Fruit fly (Drosophila melanogaster): ENCODE measurements around the gene CG31528.

The CG31528 gene

DNA sequence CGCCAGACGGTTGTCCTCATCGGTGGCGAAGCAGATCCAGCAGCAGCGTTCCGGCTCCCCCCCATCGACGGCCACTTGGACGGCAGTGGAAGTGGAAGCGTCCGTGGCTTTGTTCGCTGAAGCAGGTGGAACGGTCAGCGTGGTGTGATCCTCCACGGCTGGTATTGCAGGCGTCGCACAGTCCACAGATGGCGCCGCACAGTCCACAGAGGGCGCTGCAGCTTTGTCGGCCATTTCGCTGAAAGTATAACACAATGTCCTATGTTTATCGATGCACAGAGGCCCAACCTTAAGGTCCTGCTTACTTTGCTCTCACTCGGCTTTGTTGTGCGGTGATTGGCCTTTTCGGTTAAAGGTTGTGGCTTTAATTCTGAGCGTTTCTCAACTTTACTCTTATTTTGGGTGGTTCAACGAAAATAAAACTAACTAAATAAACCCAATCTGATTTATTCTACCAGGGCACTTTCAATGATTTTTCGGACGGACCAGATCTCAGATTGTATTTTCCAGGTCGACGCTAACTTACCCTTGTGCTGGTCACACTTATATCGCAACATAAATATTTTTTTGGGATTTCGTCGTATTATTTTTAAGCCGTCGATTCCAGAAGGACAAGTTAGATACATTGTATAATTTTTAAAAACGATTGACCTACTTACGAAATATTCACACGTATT is 18.7 kb upstream of the CG31528 start, which contains the start of gene CG9855 (continued):
- TF ChIP-seq bab2 (GFP tag; optimal IDR thresholded peaks at IDR 0.05) (no peak), cad (GFP tag; optimal IDR thresholded peaks at IDR 0.05) (no peak), B-H2 (GFP tag; optimal IDR thresholded peaks at IDR 0.05) (no peak), Pdp1 (GFP tag; optimal IDR thresholded peaks at IDR 0.05) (peak in 1 of 2 experiments; percentile 79), D19A (tag; optimal IDR thresholded peaks at IDR 0.05) (no peak), Mrtf (GFP tag; IDR thresholded peaks at IDR 0.05) (no peak), sisA (GFP tag; IDR thresholded peaks at IDR 0.05) (no peak), sc (optimal IDR thresholded peaks at IDR 0.05) (no peak), sc (GFP tag; optimal IDR thresholded peaks at IDR 0.05) (no peak), CG11093 (GFP tag; IDR thresholded peaks at IDR 0.05) (no peak), kah (GFP tag; optimal IDR thresholded peaks at IDR 0.05) (no peak), Sox102F (GFP tag; optimal IDR thresholded peaks at IDR 0.05) (no peak), Neu2 (GFP tag; optimal IDR thresholded peaks at IDR 0.05; ENCODE audit: borderline replicate concordance) (no peak), CG7372 (GFP tag; IDR thresholded peaks at IDR 0.05) (no peak), dan (GFP tag; IDR thresholded peaks at IDR 0.05) (no peak), slou (GFP tag; optimal IDR thresholded peaks at IDR 0.05) (no peak), CG10654 (GFP tag; optimal IDR thresholded peaks at IDR 0.05) (no peak), nerfin-1 (tag; optimal IDR thresholded peaks at IDR 0.05) (peak; percentile 8), gsb (GFP tag; IDR thresholded peaks at IDR 0.05) (no peak), Asciz (GFP tag; optimal IDR thresholded peaks at IDR 0.05) (no peak), fd3F (GFP tag; optimal IDR thresholded peaks at IDR 0.05) (no peak), CG14014 (GFP tag; IDR thresholded peaks at IDR 0.05) (no peak), h (optimal IDR thresholded peaks at IDR 0.05) (no peak), CG9817 (tag; optimal IDR thresholded peaks at IDR 0.05) (no peak), CG2120 (GFP tag; optimal IDR thresholded peaks at IDR 0.05) (no peak), croc (GFP tag; conservative IDR thresholded peaks at IDR 0.05) (no peak), sima (GFP tag; optimal IDR thresholded peaks at IDR 0.05) (no peak), Abd-B (GFP tag; optimal IDR thresholded peaks at IDR 0.05) (no peak), CG10979 (tag; optimal IDR thresholded peaks at IDR 0.05) (no peak), H15 (GFP tag; IDR thresholded peaks at IDR 0.05) (no peak), pzg (GFP tag; optimal IDR thresholded peaks at IDR 0.05) (peak; percentile 79), CG9609 (GFP tag; optimal IDR thresholded peaks at IDR 0.05) (no peak), cwo (GFP tag; optimal IDR thresholded peaks at IDR 0.05) (no peak), Rx (GFP tag; IDR thresholded peaks at IDR 0.05) (no peak), shn (GFP tag; optimal IDR thresholded peaks at IDR 0.05) (no peak), CG7556 (GFP tag; optimal IDR thresholded peaks at IDR 0.05) (no peak), Dip3 (GFP tag; optimal IDR thresholded peaks at IDR 0.05) (no peak), stc (GFP tag; IDR thresholded peaks at IDR 0.05) (no peak), unc-4 (GFP tag; IDR thresholded peaks at IDR 0.05; ENCODE audit: partially characterized antibody) (no peak), Hr3 (GFP tag; optimal IDR thresholded peaks at IDR 0.05) (peak; percentile 16), CG10267 (tag; optimal IDR thresholded peaks at IDR 0.05) (peak; percentile 45), CG7271 (tag; optimal IDR thresholded peaks at IDR 0.05) (no peak), Stat92E (GFP tag; optimal IDR thresholded peaks at IDR 0.05) (no peak), otp (GFP tag; IDR thresholded peaks at IDR 0.05) (no peak), CG4820 (GFP tag; optimal IDR thresholded peaks at IDR 0.05) (no peak), schlank (tag; optimal IDR thresholded peaks at IDR 0.05) (no peak), prd (optimal IDR thresholded peaks at IDR 0.05) (no peak), prd (GFP tag; IDR thresholded peaks at IDR 0.05) (no peak), CG15601 (tag; optimal IDR thresholded peaks at IDR 0.05) (peak; percentile 37), Fer3 (tag; optimal IDR thresholded peaks at IDR 0.05) (no peak), CG3726 (GFP tag; IDR thresholded peaks at IDR 0.05) (no peak)
